Worm (Caenorhabditis elegans): ENCODE data around the gene F58F12.12.

The F58F12.12 gene

DNA sequence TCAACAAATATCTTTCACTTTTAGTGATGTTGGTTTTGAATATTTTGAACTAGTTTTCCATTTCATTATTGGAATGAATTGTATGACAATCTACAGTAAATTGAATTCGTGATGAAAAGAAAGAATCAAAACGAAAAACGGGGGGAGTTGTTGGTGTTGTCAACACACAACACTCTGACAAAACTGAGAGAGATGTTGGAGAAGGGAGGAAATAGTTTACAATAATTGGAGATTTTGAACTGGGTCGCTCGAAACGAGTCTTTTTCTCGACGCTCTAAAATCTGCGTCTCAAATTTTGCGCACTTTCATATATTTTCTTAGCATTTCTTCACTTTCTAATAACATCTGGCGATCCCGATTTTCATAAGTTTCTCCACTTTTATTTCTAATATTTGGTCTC lies 37.1 kb upstream of the F58F12.12 start, which contains the start of gene txt-18:
TSS of gene txt-18 (plus strand) at position 180 of the 400 bp plus-strand sequence.
- TF ChIP-seq nhr-2 (tag; optimal IDR thresholded peaks at IDR 0.05) (no peak), nhr-237 (tag; optimal IDR thresholded peaks at IDR 0.05) (peak; percentile 42), elt-3 (tag; optimal IDR thresholded peaks at IDR 0.05) (no peak), pha-4 (tag; optimal IDR thresholded peaks at IDR 0.05) (no peak), bed-3 (GFP tag; optimal IDR thresholded peaks at IDR 0.05) (no peak), nhr-12 (tag; optimal IDR thresholded peaks at IDR 0.05) (no peak), ztf-11 (tag; optimal IDR thresholded peaks at IDR 0.05) (no peak)

DNA sequence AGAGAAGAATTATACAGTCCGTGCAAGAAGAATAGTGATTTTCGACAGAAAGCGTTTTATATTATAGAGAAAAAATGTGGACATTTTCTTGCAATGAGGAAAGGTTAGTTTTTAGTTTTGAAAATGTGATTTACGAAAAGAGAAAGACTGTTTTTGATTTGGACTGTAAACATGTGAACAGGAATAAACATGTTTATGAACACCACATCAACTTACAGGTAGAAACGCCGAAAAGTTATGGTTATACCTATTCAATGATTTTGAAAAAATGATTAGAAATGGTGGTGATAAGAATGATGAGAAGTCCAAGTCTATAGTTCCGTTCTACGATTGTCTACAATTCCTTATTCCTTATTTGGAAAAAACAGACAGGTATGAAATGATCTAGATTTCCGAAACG lies 36.5 kb upstream of the F58F12.12 start:
- TF ChIP-seq zip-8 (tag; optimal IDR thresholded peaks at IDR 0.05): no peak

DNA sequence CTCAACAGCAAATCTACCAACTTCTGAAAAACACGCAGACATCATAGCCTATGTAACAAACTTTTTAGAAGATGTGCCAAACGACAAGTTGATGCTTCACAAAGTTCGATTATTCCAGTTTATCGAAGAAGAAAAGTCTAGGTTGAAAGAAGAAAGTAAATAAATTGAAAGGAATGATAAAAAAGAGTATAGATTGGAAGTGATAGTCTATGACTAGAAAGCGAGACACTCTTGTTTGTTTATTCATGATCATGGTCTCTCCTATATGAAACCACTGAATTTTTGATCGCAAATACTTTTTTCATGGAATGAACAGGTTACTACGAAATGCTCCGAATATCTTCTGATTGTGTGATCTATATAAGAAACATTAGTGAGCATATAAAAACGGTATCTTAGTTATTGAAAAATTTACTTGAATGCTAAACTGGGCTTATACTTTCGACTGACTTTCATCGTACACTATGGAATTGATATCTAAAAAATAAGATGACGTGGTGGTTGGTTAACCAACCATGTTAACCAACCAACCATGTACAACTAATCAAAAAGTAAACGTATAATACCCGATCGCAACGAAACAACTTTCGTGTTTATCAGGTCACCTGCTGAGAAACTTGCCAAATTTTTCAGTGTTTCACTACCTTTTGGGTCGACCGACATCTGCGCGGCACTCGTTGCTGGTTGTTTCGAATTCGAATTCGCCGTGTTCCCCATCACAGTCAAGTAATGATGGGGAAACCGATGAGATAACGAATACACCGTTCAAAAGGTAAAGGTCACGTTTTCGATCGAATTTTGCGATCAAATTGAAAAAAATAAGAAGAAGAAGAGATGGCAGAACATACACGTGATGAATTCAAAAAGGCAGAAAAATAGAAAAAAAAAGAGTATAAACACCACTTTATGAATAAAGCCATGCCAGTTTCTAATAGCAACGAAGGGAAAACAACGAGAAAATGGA lies 35.5 kb upstream of the F58F12.12 start, which contains the start of gene C32D5.8:
TSS of gene C32D5.8 (minus strand) at position 770 of the 964 bp plus-strand sequence.
- no peak for TF ChIP-seq mep-1 (tag; optimal IDR thresholded peaks at IDR 0.05)
- no peak for TF ChIP-seq snpc-4 (tag; optimal IDR thresholded peaks at IDR 0.05)
- no peak for TF ChIP-seq unc-62 (GFP tag; optimal IDR thresholded peaks at IDR 0.05)
- TF ChIP-seq blmp-1 (tag; optimal IDR thresholded peaks at IDR 0.05): no peak
- TF ChIP-seq nhr-28 (tag; optimal IDR thresholded peaks at IDR 0.05): no peak
- TF ChIP-seq bed-3 (GFP tag; optimal IDR thresholded peaks at IDR 0.05): no peak
- no peak for TF ChIP-seq lin-13 (tag; optimal IDR thresholded peaks at IDR 0.05)
- TF ChIP-seq ceh-39 (tag; optimal IDR thresholded peaks at IDR 0.05): no peak
- TF ChIP-seq ham-2 (GFP tag; optimal IDR thresholded peaks at IDR 0.05): no peak
- no peak for TF ChIP-seq M03D4.4 (tag; optimal IDR thresholded peaks at IDR 0.05)
- TF ChIP-seq cnd-1 (tag; optimal IDR thresholded peaks at IDR 0.05): no peak
- TF ChIP-seq ceh-83 (GFP tag; optimal IDR thresholded peaks at IDR 0.05): no peak
- TF ChIP-seq lin-32 (GFP tag; optimal IDR thresholded peaks at IDR 0.05): no peak
- no peak for TF ChIP-seq nhr-237 (tag; optimal IDR thresholded peaks at IDR 0.05)
- no peak for TF ChIP-seq zip-8 (tag; optimal IDR thresholded peaks at IDR 0.05)
- no peak for TF ChIP-seq sem-2 (GFP tag; optimal IDR thresholded peaks at IDR 0.05)
- TF ChIP-seq mab-5 (tag; optimal IDR thresholded peaks at IDR 0.05): no peak
- no peak for TF ChIP-seq ceh-43 (GFP tag; optimal IDR thresholded peaks at IDR 0.05)

DNA sequence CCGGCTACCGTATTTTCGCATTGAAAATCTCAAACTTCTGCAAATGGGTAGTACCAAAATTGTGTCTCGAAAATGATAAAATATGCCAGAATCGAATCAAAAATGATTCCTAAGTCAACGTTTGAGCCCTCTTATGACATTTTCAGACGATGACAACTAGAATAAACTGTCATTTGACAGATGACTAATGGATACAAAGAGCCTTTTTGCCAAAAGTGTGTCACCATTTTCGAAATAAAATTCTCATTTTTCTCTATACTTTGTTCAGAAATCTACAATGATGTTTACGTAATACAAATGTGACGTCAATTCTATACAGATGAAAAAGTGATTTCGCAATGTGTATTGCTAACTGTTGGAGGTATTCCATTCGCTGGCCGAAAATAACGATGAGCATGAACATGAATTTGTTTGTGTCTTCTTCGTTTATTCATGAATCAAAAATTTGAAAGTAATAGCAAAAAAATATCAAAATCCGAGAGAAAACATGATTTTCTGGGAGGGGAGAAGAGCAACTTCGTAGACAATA lies 34.4 kb upstream of the F58F12.12 start:
- TF ChIP-seq tbx-8 (GFP tag; optimal IDR thresholded peaks at IDR 0.05): peak; percentile 14
- peak; percentile 5 for TF ChIP-seq cnd-1 (tag; optimal IDR thresholded peaks at IDR 0.05)
- TF ChIP-seq ceh-83 (GFP tag; optimal IDR thresholded peaks at IDR 0.05): peak; percentile 67
- TF ChIP-seq lin-32 (GFP tag; optimal IDR thresholded peaks at IDR 0.05): no peak
- no peak for TF ChIP-seq unc-62 (GFP tag; optimal IDR thresholded peaks at IDR 0.05)
- no peak for TF ChIP-seq snpc-4 (tag; optimal IDR thresholded peaks at IDR 0.05)
- TF ChIP-seq mep-1 (tag; optimal IDR thresholded peaks at IDR 0.05): no peak
- no peak for TF ChIP-seq lsy-2 (tag; optimal IDR thresholded peaks at IDR 0.05)

DNA sequence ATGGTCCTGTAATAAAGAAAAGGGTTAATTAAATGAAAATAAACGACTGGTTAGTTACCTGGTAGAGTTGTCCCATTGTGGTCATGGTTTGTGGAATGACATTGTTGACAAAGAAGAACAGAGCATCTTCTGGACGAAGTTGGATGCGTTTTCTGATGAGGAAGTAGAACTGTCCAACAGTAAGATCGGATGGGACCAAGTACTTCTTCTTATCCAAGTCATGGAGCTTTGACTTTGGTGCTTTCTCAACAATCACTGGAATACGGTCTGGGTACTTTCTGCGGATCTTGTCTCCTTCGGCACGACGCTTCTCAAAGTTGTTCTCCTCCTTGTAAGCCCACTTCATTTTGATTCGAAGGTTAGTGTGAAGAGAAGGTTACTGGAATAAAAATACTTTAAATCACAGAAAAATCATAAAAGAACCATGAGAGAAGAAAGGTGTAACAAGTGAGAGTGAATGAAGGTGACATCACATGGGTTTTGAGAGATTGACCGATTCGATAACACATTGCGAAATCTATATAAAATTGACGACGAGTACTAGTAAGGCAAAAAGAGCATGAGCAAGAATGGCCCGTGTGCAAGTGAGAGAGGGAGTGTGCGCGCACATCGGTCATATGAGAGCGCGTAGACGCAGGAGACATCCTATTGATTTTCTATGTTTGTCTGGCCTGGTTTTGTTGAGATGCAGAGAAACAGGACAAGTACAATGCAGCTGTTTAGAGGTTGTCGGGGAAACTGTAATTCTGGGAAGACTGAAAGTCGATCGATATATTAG lies 33.4 kb upstream of the F58F12.12 start, which contains the start of gene lgg-1:
TSS of gene lgg-1 (minus strand) at position 379 of the 778 bp plus-strand sequence.
- no peak for TF ChIP-seq lsy-2 (tag; optimal IDR thresholded peaks at IDR 0.05)
- peak; percentile 47 for TF ChIP-seq lin-13 (tag; optimal IDR thresholded peaks at IDR 0.05)
- no peak for TF ChIP-seq nhr-2 (tag; optimal IDR thresholded peaks at IDR 0.05)
- no peak for TF ChIP-seq nhr-12 (tag; optimal IDR thresholded peaks at IDR 0.05)
- TF ChIP-seq blmp-1 (tag; optimal IDR thresholded peaks at IDR 0.05): no peak
- TF ChIP-seq M03D4.4 (tag; optimal IDR thresholded peaks at IDR 0.05): no peak
- peak; percentile 31 for TF ChIP-seq ces-1 (GFP tag; optimal IDR thresholded peaks at IDR 0.05)
- no peak for TF ChIP-seq unc-39 (tag; optimal IDR thresholded peaks at IDR 0.05)
- TF ChIP-seq mls-2 (tag; optimal IDR thresholded peaks at IDR 0.05): no peak
- no peak for TF ChIP-seq drap-1 (GFP tag; optimal IDR thresholded peaks at IDR 0.05)
- TF ChIP-seq tbx-8 (GFP tag; optimal IDR thresholded peaks at IDR 0.05): no peak
- TF ChIP-seq ztf-11 (tag; optimal IDR thresholded peaks at IDR 0.05): no peak
- TF ChIP-seq nhr-28 (tag; optimal IDR thresholded peaks at IDR 0.05): no peak
- TF ChIP-seq snpc-4 (tag; optimal IDR thresholded peaks at IDR 0.05): no peak
- peak; percentile 44 for TF ChIP-seq lin-32 (GFP tag; optimal IDR thresholded peaks at IDR 0.05)
- TF ChIP-seq unc-120 (tag; optimal IDR thresholded peaks at IDR 0.05; ENCODE audit: poor library complexity, severe bottlenecking): no peak
- peak; percentile 35 for TF ChIP-seq sptf-1 (tag; optimal IDR thresholded peaks at IDR 0.05)
- TF ChIP-seq mep-1 (tag; optimal IDR thresholded peaks at IDR 0.05): peak; percentile 34
- no peak for TF ChIP-seq ceh-83 (GFP tag; optimal IDR thresholded peaks at IDR 0.05)
- peak; percentile 5 for TF ChIP-seq nhr-237 (tag; optimal IDR thresholded peaks at IDR 0.05)
- no peak for TF ChIP-seq hlh-1 (tag; optimal IDR thresholded peaks at IDR 0.05)
- TF ChIP-seq ceh-43 (GFP tag; optimal IDR thresholded peaks at IDR 0.05): no peak
- TF ChIP-seq elt-1 (tag; optimal IDR thresholded peaks at IDR 0.05; ENCODE audit: borderline replicate concordance, insufficient read depth): peak; percentile 73
- no peak for TF ChIP-seq nhr-76 (tag; optimal IDR thresholded peaks at IDR 0.05)
- TF ChIP-seq ham-2 (GFP tag; optimal IDR thresholded peaks at IDR 0.05): no peak
- TF ChIP-seq cnd-1 (tag; optimal IDR thresholded peaks at IDR 0.05): no peak
- no peak for TF ChIP-seq bed-3 (GFP tag; optimal IDR thresholded peaks at IDR 0.05)
- peak; percentile 18 for TF ChIP-seq ceh-39 (tag; optimal IDR thresholded peaks at IDR 0.05)
- no peak for TF ChIP-seq mab-5 (tag; optimal IDR thresholded peaks at IDR 0.05)
- TF ChIP-seq pha-4 (tag; optimal IDR thresholded peaks at IDR 0.05): peak; percentile 22
